Worm (Caenorhabditis elegans) whole organism, young adult: ENCODE data around the gene F59B1.2.

ENCODE experiments used
- B0336.3 ChIP-seq: fragments of 200-800 bp; sonication (Bioruptor generic); IDR thresholded peaks from 2 replicates; pipeline ENCODE4 v1.3.6; 2022; ENCODE audit warnings: missing genetic modification characterization, missing compliant biosample characterization
- C17E4.6 ChIP-seq: fragments of 200-800 bp; sonication (Bioruptor generic); IDR thresholded peaks from 2 replicates; pipeline ENCODE4 v1.3.6; 2022; ENCODE audit warnings: missing genetic modification reagents, missing genetic modification characterization, missing compliant biosample characterization
- F10E7.11 ChIP-seq: sonication (generic microtip); optimal IDR thresholded peaks from 2 replicates; lab custom pipeline; 2017; ENCODE audit warnings: mild to moderate bottlenecking, missing genetic modification characterization, moderate library complexity, missing compliant biosample characterization
- F33H1.4 ChIP-seq: fragments of 200-800 bp; sonication (Bioruptor generic); IDR thresholded peaks from 2 replicates; pipeline ENCODE4 v1.3.6; 2022; ENCODE audit warnings: missing genetic modification reagents, missing genetic modification characterization, missing compliant biosample characterization
- F37B4.10 ChIP-seq: fragments of 200-800 bp; sonication (Bioruptor generic); IDR thresholded peaks from 2 replicates; pipeline ENCODE4 v1.3.6; 2022; ENCODE audit warnings: missing genetic modification characterization, missing compliant biosample characterization
- F55B11.4 ChIP-seq: sonication (generic microtip); optimal IDR thresholded peaks from 2 replicates; lab custom pipeline; 2016; ENCODE audit warnings: missing compliant biosample characterization, missing genetic modification characterization, borderline replicate concordance; ENCODE audit not compliant: insufficient read depth
- F57C9.4 ChIP-seq: sonication (generic microtip); optimal IDR thresholded peaks from 2 replicates; lab custom pipeline; 2017; ENCODE audit warnings: mild to moderate bottlenecking, missing genetic modification characterization, missing compliant biosample characterization
- K11D2.4 ChIP-seq: fragments of 200-800 bp; sonication (Bioruptor generic); IDR thresholded peaks from 2 replicates; pipeline ENCODE4 v1.3.6; 2022; ENCODE audit warnings: missing genetic modification reagents, missing genetic modification characterization, missing compliant biosample characterization
- T07F8.4 ChIP-seq: sonication (generic microtip); optimal IDR thresholded peaks from 2 replicates; lab custom pipeline; 2016; ENCODE audit warnings: mild to moderate bottlenecking, missing genetic modification characterization, moderate library complexity, missing compliant biosample characterization
- Y67H2A.10 ChIP-seq: fragments of 200-800 bp; sonication (Bioruptor generic); conservative IDR thresholded peaks from 2 replicates; pipeline ENCODE4 v1.3.6; 2022; ENCODE audit warnings: missing genetic modification reagents, missing genetic modification characterization, missing compliant biosample characterization
- aptf-2 ChIP-seq: fragments of 200-800 bp; sonication (Bioruptor generic); conservative IDR thresholded peaks from 2 replicates; pipeline ENCODE4 v1.3.6; 2022; ENCODE audit warnings: missing genetic modification reagents, missing genetic modification characterization, missing compliant biosample characterization
- aptf-3 ChIP-seq: fragments of 200-800 bp; sonication (Bioruptor generic); IDR thresholded peaks from 2 replicates; pipeline ENCODE4 v1.3.6; 2022; ENCODE audit warnings: missing genetic modification characterization, missing compliant biosample characterization
- athp-1 ChIP-seq: sonication (generic microtip); optimal IDR thresholded peaks from 2 replicates; lab custom pipeline; 2017; ENCODE audit warnings: mild to moderate bottlenecking, missing genetic modification characterization, missing compliant biosample characterization
- attf-3 ChIP-seq: fragments of 200-800 bp; sonication (Bioruptor generic); conservative IDR thresholded peaks from 2 replicates; pipeline ENCODE4 v1.3.6; 2022; ENCODE audit warnings: missing genetic modification reagents, missing genetic modification characterization, missing compliant biosample characterization
- attf-6 ChIP-seq: fragments of 200-800 bp; sonication (Bioruptor generic); IDR thresholded peaks from 2 replicates; pipeline ENCODE4 v1.3.6; 2022; ENCODE audit warnings: missing genetic modification reagents, missing genetic modification characterization, missing compliant biosample characterization
- ccch-3 ChIP-seq: fragments of 200-800 bp; sonication (Bioruptor generic); optimal IDR thresholded peaks from 2 replicates; lab custom pipeline; 2018; ENCODE audit warnings: mild to moderate bottlenecking, missing genetic modification characterization, missing compliant biosample characterization
- cebp-1 ChIP-seq, 2 experiments: fragments of 200-800 bp in 1 of 2; sonication (Bioruptor generic) in 1 of 2; sonication (generic microtip) in 1 of 2; IDR thresholded peaks in 1 of 2; optimal IDR thresholded peaks in 1 of 2; 2 replicates each; pipeline versions ENCODE4 v1.3.6 to Lab custom; 2017 to 2022; ENCODE audit warnings: missing compliant biosample characterization in 2 of 2, missing genetic modification characterization in 2 of 2, mild to moderate bottlenecking in 1 of 2, missing genetic modification reagents in 1 of 2, moderate library complexity in 1 of 2
- ceh-40 ChIP-seq: fragments of 200-800 bp; sonication (Bioruptor generic); IDR thresholded peaks from 2 replicates; pipeline ENCODE4 v1.3.6; 2022; ENCODE audit warnings: missing genetic modification characterization, missing compliant biosample characterization
- ceh-79 ChIP-seq: sonication (generic microtip); optimal IDR thresholded peaks from 2 replicates; lab custom pipeline; 2017; ENCODE audit warnings: mild to moderate bottlenecking, missing genetic modification characterization, missing compliant biosample characterization
- die-1 ChIP-seq: sonication (generic microtip); optimal IDR thresholded peaks from 2 replicates; lab custom pipeline; 2016; ENCODE audit warnings: missing genotype, mild to moderate bottlenecking, missing genetic modification characterization, missing compliant biosample characterization
- dpff-1 ChIP-seq: sonication (generic microtip); optimal IDR thresholded peaks from 2 replicates; lab custom pipeline; 2017; ENCODE audit warnings: mild to moderate bottlenecking, missing genetic modification characterization, missing compliant biosample characterization
- egl-18 ChIP-seq: fragments of 200-800 bp; sonication (Bioruptor generic); IDR thresholded peaks from 2 replicates; pipeline ENCODE4 v1.3.6; 2022; ENCODE audit warnings: missing genetic modification reagents, missing genetic modification characterization, missing compliant biosample characterization
- egl-44 ChIP-seq: fragments of 200-800 bp; sonication (Bioruptor generic); IDR thresholded peaks from 2 replicates; pipeline ENCODE4 v1.3.6; 2022; ENCODE audit warnings: missing genetic modification reagents, missing genetic modification characterization, missing compliant biosample characterization
- ekl-4 ChIP-seq: fragments of 200-800 bp; sonication (Bioruptor generic); IDR thresholded peaks from 2 replicates; pipeline ENCODE4 v1.3.6; 2022; ENCODE audit warnings: missing genetic modification reagents, missing genetic modification characterization, missing compliant biosample characterization
- him-1 ChIP-seq: sonication (generic microtip); optimal IDR thresholded peaks from 2 replicates; lab custom pipeline; 2016; ENCODE audit warnings: missing genotype, missing genetic modification reagents, missing genetic modification characterization, missing compliant biosample characterization
- hmg-1.2 ChIP-seq: fragments of 200-800 bp; sonication (Bioruptor generic); IDR thresholded peaks from 2 replicates; pipeline ENCODE4 v1.3.6; 2022; ENCODE audit warnings: missing genetic modification reagents, missing genetic modification characterization, missing compliant biosample characterization
- hmg-20 ChIP-seq: fragments of 200-800 bp; sonication (Bioruptor generic); IDR thresholded peaks from 2 replicates; pipeline ENCODE4 v1.3.6; 2022; ENCODE audit warnings: missing genetic modification reagents, missing genetic modification characterization, missing compliant biosample characterization
- hrde-1 ChIP-seq: sonication (generic microtip); optimal IDR thresholded peaks from 2 replicates; lab custom pipeline; 2016; ENCODE audit warnings: missing genetic modification characterization, mild to moderate bottlenecking, missing compliant biosample characterization, moderate library complexity, missing genotype, missing genetic modification reagents, borderline replicate concordance
- lag-1 ChIP-seq: fragments of 200-800 bp; sonication (Bioruptor generic); IDR thresholded peaks from 2 replicates; pipeline ENCODE4 v1.3.6; 2022; ENCODE audit warnings: missing genetic modification reagents, missing genetic modification characterization, missing compliant biosample characterization
- lin-40 ChIP-seq: sonication (generic microtip); optimal IDR thresholded peaks from 2 replicates; lab custom pipeline; 2016; ENCODE audit warnings: missing genetic modification characterization, mild to moderate bottlenecking, missing compliant biosample characterization, missing genotype, missing genetic modification reagents
- lir-1 ChIP-seq: fragments of 200-800 bp; sonication (Bioruptor generic); conservative IDR thresholded peaks from 2 replicates; pipeline ENCODE4 v1.3.6; 2022; ENCODE audit warnings: missing genetic modification reagents, missing genetic modification characterization, missing compliant biosample characterization
- lsy-27 ChIP-seq: sonication (generic microtip); optimal IDR thresholded peaks from 2 replicates; lab custom pipeline; 2017; ENCODE audit warnings: missing genetic modification characterization, mild to moderate bottlenecking, missing compliant biosample characterization, antibody characterized with exemption, missing genotype, borderline replicate concordance; ENCODE audit not compliant: insufficient read depth
- madf-3 ChIP-seq: fragments of 200-800 bp; sonication (Bioruptor generic); IDR thresholded peaks from 2 replicates; pipeline ENCODE4 v1.3.6; 2022; ENCODE audit warnings: missing genetic modification reagents, missing genetic modification characterization, missing compliant biosample characterization
- mel-28 ChIP-seq: sonication (generic microtip); optimal IDR thresholded peaks from 2 replicates; lab custom pipeline; 2016; ENCODE audit warnings: borderline replicate concordance, mild to moderate bottlenecking, missing genetic modification characterization, missing compliant biosample characterization
- nfyb-1 ChIP-seq: fragments of 200-800 bp; sonication (Bioruptor generic); IDR thresholded peaks from 2 replicates; pipeline ENCODE4 v1.3.6; 2022; ENCODE audit warnings: missing genetic modification reagents, missing genetic modification characterization, missing compliant biosample characterization
- pha-4 ChIP-seq: fragments of 150-350 bp; sonication (generic microtip); optimal IDR thresholded peaks from 2 replicates; lab custom pipeline; 2014; ENCODE audit warnings: missing biosample characterization, missing genetic modification reagents, missing genetic modification characterization
- rpc-1 ChIP-seq, 2 experiments: fragments of 150-350 bp in 1 of 2; sonication (generic microtip) in 1 of 2; optimal IDR thresholded peaks; 2 replicates each; lab custom pipeline; 2014 to 2018; ENCODE audit warnings: missing biosample characterization in 1 of 2, missing genetic modification characterization in 1 of 2, missing genetic modification reagents in 1 of 2, missing genotype in 1 of 2
- sea-2 ChIP-seq: fragments of 200-800 bp; sonication (Bioruptor generic); IDR thresholded peaks from 2 replicates; pipeline ENCODE4 v1.3.6; 2022; ENCODE audit warnings: missing genetic modification characterization, missing compliant biosample characterization
- snpc-1.1 ChIP-seq: sonication (generic microtip); optimal IDR thresholded peaks from 2 replicates; lab custom pipeline; 2017; ENCODE audit warnings: missing genetic modification characterization, mild to moderate bottlenecking, missing compliant biosample characterization, antibody characterized with exemption, moderate library complexity, missing genotype, missing genetic modification reagents; ENCODE audit not compliant: insufficient read depth
- snpc-3.4 ChIP-seq: sonication (generic microtip); optimal IDR thresholded peaks from 2 replicates; lab custom pipeline; 2017; ENCODE audit warnings: missing genetic modification characterization, mild to moderate bottlenecking, missing compliant biosample characterization, antibody characterized with exemption, moderate library complexity, missing genotype, missing genetic modification reagents
- snpc-4 ChIP-seq, 5 experiments: fragments of 150-350 bp in 1 of 5; sonication (generic microtip) in 4 of 5; optimal IDR thresholded peaks; 2 replicates each; lab custom pipeline; 2014 to 2018; ENCODE audit warnings: missing genetic modification characterization in 5 of 5, missing biosample characterization in 3 of 5, antibody characterized with exemption in 2 of 5, mild to moderate bottlenecking in 2 of 5, missing compliant biosample characterization in 2 of 5, missing genotype in 2 of 5, moderate library complexity in 2 of 5, missing genetic modification reagents in 1 of 5
- sptf-2 ChIP-seq: fragments of 200-800 bp; sonication (Bioruptor generic); optimal IDR thresholded peaks from 2 replicates; lab custom pipeline; 2018; ENCODE audit warnings: mild to moderate bottlenecking, missing genetic modification characterization, missing compliant biosample characterization
- tbx-9 ChIP-seq: sonication (generic microtip); optimal IDR thresholded peaks from 2 replicates; lab custom pipeline; 2016; ENCODE audit warnings: borderline replicate concordance, missing genetic modification characterization, inconsistent platforms, missing compliant biosample characterization
- ztf-25 ChIP-seq: fragments of 200-800 bp; sonication (Bioruptor generic); IDR thresholded peaks from 2 replicates; pipeline ENCODE4 v1.3.6; 2022; ENCODE audit warnings: missing genetic modification reagents, missing genetic modification characterization, missing compliant biosample characterization
- ztf-26 ChIP-seq: sonication (generic microtip); optimal IDR thresholded peaks from 2 replicates; lab custom pipeline; 2017; ENCODE audit warnings: missing genetic modification characterization, missing compliant biosample characterization
- ztf-28 ChIP-seq: fragments of 200-800 bp; sonication (Bioruptor generic); IDR thresholded peaks from 2 replicates; pipeline ENCODE4 v1.3.6; 2022; ENCODE audit warnings: missing genetic modification reagents, missing genetic modification characterization, missing compliant biosample characterization

F59B1.2 gene

DNA sequence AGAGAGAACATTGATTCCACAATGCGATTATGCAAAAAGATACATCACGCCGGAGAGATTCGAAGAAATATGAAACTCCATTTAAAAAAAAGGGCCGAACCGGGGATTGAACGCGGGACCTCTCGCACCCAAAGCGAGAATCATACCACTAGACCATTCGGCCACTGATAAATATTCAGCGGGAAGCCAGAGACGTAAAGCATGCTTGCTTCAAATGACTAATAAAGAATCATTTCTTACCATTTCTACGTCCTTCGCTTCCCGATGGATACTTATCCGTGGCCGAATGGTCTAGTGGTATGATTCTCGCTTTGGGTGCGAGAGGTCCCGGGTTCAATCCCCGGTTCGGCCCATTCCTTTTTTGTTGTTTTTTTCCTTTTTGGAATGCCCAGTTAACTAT lies 44.9 kb upstream of the F59B1.2 start (continued):
- TF ChIP-seq ztf-28 (GFP tag; lab: Robert Waterston, UW) (no peak), snpc-1.1 (tag; lab: Kevin White, UChicago) (no peak), lag-1 (GFP tag; lab: Robert Waterston, UW) (no peak), F55B11.4 (tag; lab: Kevin White, UChicago) (no peak), him-1 (tag; lab: Kevin White, UChicago) (no peak), ztf-26 (no peak), C17E4.6 (GFP tag; lab: Robert Waterston, UW) (0 out of 2 replicates have a peak, but pooled peaks have one; percentile 38), Y67H2A.10 (GFP tag; lab: Robert Waterston, UW) (no peak), snpc-4 (GFP tag; optimal IDR thresholded peaks at IDR 0.05; lab: Kevin White, UChicago) (no peak), snpc-4 (tag; optimal IDR thresholded peaks at IDR 0.05; lab: Kevin White, UChicago) (no peak), F37B4.10 (GFP tag; lab: Robert Waterston, UW) (no peak), lsy-27 (tag; lab: Kevin White, UChicago) (no peak), nfyb-1 (GFP tag; lab: Robert Waterston, UW) (no peak), ceh-79 (tag; lab: Kevin White, UChicago) (no peak), ztf-25 (GFP tag; lab: Robert Waterston, UW) (peak; percentile 69; the same call in 1 of the 2 replicates), T07F8.4 (tag; lab: Kevin White, UChicago) (no peak), cebp-1 (GFP tag; IDR thresholded peaks at IDR 0.05; lab: Robert Waterston, UW) (no peak), cebp-1 (tag; optimal IDR thresholded peaks at IDR 0.05; lab: Kevin White, UChicago) (no peak), sea-2 (GFP tag; lab: Robert Waterston, UW) (no peak), mel-28 (tag; lab: Kevin White, UChicago) (no peak), dpff-1 (tag; lab: Kevin White, UChicago) (no peak), snpc-3.4 (tag; lab: Kevin White, UChicago) (peak; percentile 55), pha-4 (tag; lab: Kevin White, UChicago) (no peak), aptf-3 (no peak), ceh-40 (0 out of 2 replicates have a peak, but pooled peaks have one; percentile 62), ekl-4 (GFP tag; lab: Robert Waterston, UW) (no peak), rpc-1 (optimal IDR thresholded peaks at IDR 0.05; lab: Kevin White, UChicago) (peak; percentile 60), rpc-1 (tag; optimal IDR thresholded peaks at IDR 0.05; lab: Kevin White, UChicago) (peak; percentile 75), F57C9.4 (tag; lab: Kevin White, UChicago) (no peak), madf-3 (GFP tag; lab: Robert Waterston, UW) (no peak), die-1 (tag; lab: Kevin White, UChicago) (no peak), hrde-1 (no peak), B0336.3 (GFP tag; lab: Robert Waterston, UW) (no peak), attf-3 (GFP tag; lab: Robert Waterston, UW) (no peak), hmg-1.2 (GFP tag; lab: Robert Waterston, UW) (peak; percentile 35; the same call in 1 of the 2 replicates), hmg-20 (no peak), egl-18 (GFP tag; lab: Robert Waterston, UW) (no peak), K11D2.4 (GFP tag; lab: Robert Waterston, UW) (no peak), sptf-2 (GFP tag; lab: Kevin White, UChicago) (no peak), attf-6 (GFP tag; lab: Robert Waterston, UW) (no peak), aptf-2 (GFP tag; lab: Robert Waterston, UW) (no peak), F10E7.11 (no peak), ccch-3 (GFP tag; lab: Kevin White, UChicago) (no peak), lir-1 (no peak), athp-1 (tag; lab: Kevin White, UChicago) (no peak), egl-44 (GFP tag; lab: Robert Waterston, UW) (no peak), tbx-9 (no peak), lin-40 (tag; lab: Kevin White, UChicago) (no peak), F33H1.4 (GFP tag; lab: Robert Waterston, UW) (0 out of 2 replicates have a peak, but pooled peaks have one; percentile 15)
